Fruit fly (Drosophila melanogaster) Kc167 (cell line): ENCODE measurements around the gene Tom40.

ENCODE experiments used
- Myc ChIP-seq: fragments of >200 bp; optimal IDR thresholded peaks from 2 replicates; lab custom pipeline; 2017; ENCODE audit warnings: missing external identifiers
- Sin3A ChIP-seq: fragments of >200 bp; optimal IDR thresholded peaks from 2 replicates; lab custom pipeline; 2018; ENCODE audit warnings: missing external identifiers
- insv ChIP-seq: fragments of >200 bp; optimal IDR thresholded peaks from 3 replicates; lab custom pipeline; 2018; ENCODE audit warnings: missing external identifiers
- psq ChIP-seq: fragments of >200 bp; optimal IDR thresholded peaks from 2 replicates; lab custom pipeline; 2017; ENCODE audit warnings: missing external identifiers

DNA sequence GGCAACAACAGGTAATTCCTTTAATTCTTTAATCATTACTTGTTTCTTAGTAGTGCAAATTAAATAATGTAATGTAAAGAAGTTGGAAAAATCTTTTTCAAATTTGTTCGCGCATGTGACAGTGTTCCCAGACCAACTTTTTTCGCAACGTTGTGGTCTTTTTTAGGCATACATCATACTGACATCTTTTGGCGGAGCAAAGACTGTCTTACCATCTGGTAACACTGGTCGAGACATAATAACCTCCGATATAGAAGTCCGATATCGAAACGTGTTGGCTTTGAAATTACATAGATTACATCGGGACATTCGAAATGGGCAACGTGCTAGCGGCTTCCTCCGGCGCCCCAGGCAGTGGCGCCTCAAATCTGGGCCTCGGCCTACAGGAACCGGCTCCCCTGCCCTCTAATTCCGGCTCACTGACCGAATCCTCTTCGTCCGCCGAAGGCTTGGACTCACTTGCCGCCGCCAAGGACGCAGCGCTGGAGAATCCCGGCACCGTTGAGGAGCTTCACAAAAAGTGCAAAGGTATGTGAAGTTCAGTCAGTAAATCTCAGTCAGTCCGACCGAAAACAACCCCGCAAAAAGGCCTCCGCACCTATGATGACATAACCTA is 571 bp downstream of the Tom40 start:
- no peak for TF ChIP-seq psq (lab: Kevin White, UChicago)
- TF ChIP-seq insv (lab: Kevin White, UChicago), result no peak
- TF ChIP-seq Sin3A (lab: Kevin White, UChicago), result no peak
- no peak for TF ChIP-seq Myc (lab: Kevin White, UChicago)
